Worm (Caenorhabditis elegans) whole organism, L3 larva: Measurements from ENCODE around the gene srw-90.

Experiments
- aly-2 ChIP-seq: fragments of 150-350 bp; optimal IDR thresholded peaks from 2 replicates; lab custom pipeline; 2014; ENCODE audit warnings: missing biosample characterization, missing genetic modification characterization
- ama-1 ChIP-seq: fragments of 150-350 bp; optimal IDR thresholded peaks from 2 replicates; lab custom pipeline; 2018
- ceh-82 ChIP-seq: fragments of 150-350 bp; optimal IDR thresholded peaks from 2 replicates; lab custom pipeline; 2014; ENCODE audit warnings: missing biosample characterization, missing genetic modification characterization
- lsy-12 ChIP-seq: sonication (generic microtip); optimal IDR thresholded peaks from 2 replicates; lab custom pipeline; 2016; ENCODE audit warnings: mild to moderate bottlenecking, missing genetic modification characterization, missing compliant biosample characterization
- pha-4 ChIP-seq: fragments of 150-350 bp; optimal IDR thresholded peaks from 2 replicates; lab custom pipeline; 2014; ENCODE audit warnings: missing biosample characterization, missing genetic modification reagents, missing genetic modification characterization

DNA sequence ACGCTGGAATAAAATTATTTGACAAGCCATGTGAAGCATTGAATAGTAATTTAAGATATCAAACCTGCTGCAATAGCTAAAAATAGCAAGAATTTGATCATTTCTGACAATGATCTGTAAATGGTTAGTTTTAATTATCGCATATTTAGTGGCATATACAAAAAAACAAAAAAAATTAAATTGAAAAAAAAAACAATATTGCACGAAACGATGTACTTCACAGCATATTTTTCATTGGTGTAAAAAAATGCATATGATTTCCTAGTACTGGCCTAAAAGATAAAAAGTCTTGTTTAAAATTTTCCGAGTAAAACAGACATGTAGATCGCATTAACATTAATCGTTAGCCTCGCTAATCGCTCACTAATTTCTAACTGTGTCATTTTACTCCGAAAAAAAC, 47.2 kb downstream of the srw-90 start, which contains the start of gene ZK697.8:
- TF ChIP-seq ceh-82 (no peak), lsy-12 (tag; lab: Kevin White, UChicago) (no peak), aly-2 (tag; lab: Kevin White, UChicago) (no peak), ama-1 (lab: Kevin White, UChicago) (no peak), pha-4 (no peak)
